Fruit fly (Drosophila melanogaster): Measurements from ENCODE around the gene bbx.

Gene bbx

dm6 chrX:21373659-21374426 lies 11.0 kb downstream of the bbx start, which contains the start of gene slgA (continued):
- TF ChIP-seq sisA (GFP tag; IDR thresholded peaks at IDR 0.05) (peak; percentile 32; the same call in 1 of the 2 replicates), Asciz (GFP tag; optimal IDR thresholded peaks at IDR 0.05) (no peak), ac (GFP tag; optimal IDR thresholded peaks at IDR 0.05) (no peak), CG15073 (GFP tag; optimal IDR thresholded peaks at IDR 0.05) (peak; percentile 89), Mes4 (GFP tag; optimal IDR thresholded peaks at IDR 0.05) (no peak), nom (GFP tag; optimal IDR thresholded peaks at IDR 0.05) (peak; percentile 22), CG6791 (GFP tag; IDR thresholded peaks at IDR 0.05; ENCODE audit: partially characterized antibody) (peak; percentile 78), dati (GFP tag; IDR thresholded peaks at IDR 0.05) (no peak), CG6175 (GFP tag; IDR thresholded peaks at IDR 0.05) (no peak), CG8765 (GFP tag; IDR thresholded peaks at IDR 0.05) (no peak), CG9437 (GFP tag; optimal IDR thresholded peaks at IDR 0.05) (peak; percentile 2), CG15269 (tag; optimal IDR thresholded peaks at IDR 0.05) (no peak), Lpt (GFP tag; optimal IDR thresholded peaks at IDR 0.05) (no peak), gem (tag; optimal IDR thresholded peaks at IDR 0.05) (no peak), Hey (tag; optimal IDR thresholded peaks at IDR 0.05) (no peak), D (optimal IDR thresholded peaks at IDR 0.05) (no peak), D (GFP tag; optimal IDR thresholded peaks at IDR 0.05) (no peak), CG30020 (tag; optimal IDR thresholded peaks at IDR 0.05) (peak; percentile 9), Myb (GFP tag; optimal IDR thresholded peaks at IDR 0.05) (peak; percentile 75), ap (GFP tag; IDR thresholded peaks at IDR 0.05) (no peak), CG12071 (GFP tag; optimal IDR thresholded peaks at IDR 0.05) (peak; percentile 21), unpg (GFP tag; optimal IDR thresholded peaks at IDR 0.05) (no peak), wdn (GFP tag; IDR thresholded peaks at IDR 0.05) (no peak), CG12769 (tag; optimal IDR thresholded peaks at IDR 0.05) (peak; percentile 53), CG31365 (tag; optimal IDR thresholded peaks at IDR 0.05) (no peak), peb (GFP tag; IDR thresholded peaks at IDR 0.05) (no peak), zfh1 (GFP tag; IDR thresholded peaks at IDR 0.05) (0 out of 3 replicates have a peak, but pooled peaks have one; percentile 26), CG18599 (GFP tag; optimal IDR thresholded peaks at IDR 0.05) (peak; percentile 19), usp (GFP tag; optimal IDR thresholded peaks at IDR 0.05) (no peak), schlank (tag; optimal IDR thresholded peaks at IDR 0.05) (no peak), CG4360 (GFP tag; IDR thresholded peaks at IDR 0.05) (no peak), disco-r (GFP tag; optimal IDR thresholded peaks at IDR 0.05) (no peak), pnt (GFP tag; optimal IDR thresholded peaks at IDR 0.05) (no peak), p53 (GFP tag; optimal IDR thresholded peaks at IDR 0.05) (no peak), gce (GFP tag; IDR thresholded peaks at IDR 0.05) (no peak), CG32767 (GFP tag; IDR thresholded peaks at IDR 0.05) (no peak), hb (GFP tag; IDR thresholded peaks at IDR 0.05; ENCODE audit: partially characterized antibody) (peak; percentile 63; the same call in 1 of the 3 replicates), CG14667 (GFP tag; IDR thresholded peaks at IDR 0.05) (no peak), CG7372 (GFP tag; IDR thresholded peaks at IDR 0.05) (no peak), Hr3 (GFP tag; optimal IDR thresholded peaks at IDR 0.05) (peak; percentile 11), CG2202 (tag; optimal IDR thresholded peaks at IDR 0.05) (no peak), CG2129 (GFP tag; IDR thresholded peaks at IDR 0.05; ENCODE audit: partially characterized antibody) (peak; percentile 33; the same call in 1 of the 2 replicates), Antp (GFP tag; optimal IDR thresholded peaks at IDR 0.05) (peak; percentile 74), Tbp (GFP tag; optimal IDR thresholded peaks at IDR 0.05) (no peak), pum (GFP tag; optimal IDR thresholded peaks at IDR 0.05) (peak; percentile 19), CG4707 (GFP tag; optimal IDR thresholded peaks at IDR 0.05) (no peak), CG7963 (GFP tag; IDR thresholded peaks at IDR 0.05; ENCODE audit: partially characterized antibody) (peak; percentile 49; the same call in 1 of the 3 replicates), CG14710 (tag; optimal IDR thresholded peaks at IDR 0.05) (peak; percentile 59), Gug (GFP tag; IDR thresholded peaks at IDR 0.05) (no peak), CG14014 (GFP tag; IDR thresholded peaks at IDR 0.05) (no peak)

All from whole organism, embryonic.